Worm (Caenorhabditis elegans): ENCODE results near the gene nrde-2.

DNA sequence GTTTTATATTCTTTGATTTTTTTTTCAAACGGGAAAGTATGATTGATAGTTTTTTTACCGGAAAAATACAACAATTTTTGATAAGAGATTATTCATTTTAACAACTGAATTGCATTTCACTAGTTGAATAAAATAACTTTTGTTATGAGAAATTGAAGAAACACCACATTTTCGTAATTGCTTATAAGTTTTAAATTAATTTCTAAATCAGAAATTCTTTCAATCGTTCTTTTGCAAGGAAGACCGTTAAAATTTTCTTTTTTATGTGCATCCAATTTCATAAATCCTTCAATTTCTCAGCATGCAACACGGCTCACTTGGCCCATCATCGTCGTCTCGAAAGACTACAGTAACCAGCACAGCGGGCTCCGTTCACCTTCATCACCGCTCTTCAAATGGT lies 24.9 kb downstream of the nrde-2 start, which contains the start of gene plc-3:
- TF ChIP-seq him-1 (tag; optimal IDR thresholded peaks at IDR 0.05) (no peak), dao-5 (tag; optimal IDR thresholded peaks at IDR 0.05) (no peak)

Measured in whole organism, L4/young adult.